Fruit fly (Drosophila melanogaster) whole organism, embryonic: ENCODE measurements around the gene Ufd4.

Source experiments
- Asciz ChIP-seq: fragments of 200-800 bp; sonication (Bioruptor generic); optimal IDR thresholded peaks from 2 replicates; lab custom pipeline; 2017; ENCODE audit warnings: missing biosample characterization, mild to moderate bottlenecking, missing genetic modification characterization, missing genetic modification reagents
- BtbVII ChIP-seq: fragments of 200-800 bp; sonication (Bioruptor generic); optimal IDR thresholded peaks from 3 replicates; lab custom pipeline; 2017; ENCODE audit warnings: missing biosample characterization, mild to moderate bottlenecking, missing genetic modification characterization
- CG10431 ChIP-seq: fragments of 200-800 bp; sonication (Bioruptor generic); optimal IDR thresholded peaks from 3 replicates; lab custom pipeline; 2018; ENCODE audit warnings: missing biosample characterization, mild to moderate bottlenecking, missing genetic modification characterization
- CG12299 ChIP-seq: fragments of 200-800 bp; sonication (Bioruptor generic); optimal IDR thresholded peaks from 2 replicates; lab custom pipeline; 2018; ENCODE audit warnings: missing biosample characterization, mild to moderate bottlenecking, missing genetic modification characterization
- CG1233 ChIP-seq: fragments of 200-800 bp; sonication (Bioruptor generic); optimal IDR thresholded peaks from 4 replicates; lab custom pipeline; 2018; ENCODE audit warnings: missing biosample characterization, mild to moderate bottlenecking, missing genetic modification characterization
- CG13287 ChIP-seq: fragments of 200-800 bp; sonication (Bioruptor generic); IDR thresholded peaks from 2 replicates; pipeline ENCODE4 v1.3.6; 2022; ENCODE audit warnings: missing biosample characterization, missing genetic modification characterization; ENCODE audit not compliant: partially characterized antibody
- CG14050 ChIP-seq: fragments of 200-800 bp; sonication (Bioruptor generic); IDR thresholded peaks from 3 replicates; pipeline ENCODE4 v1.3.6; 2022; ENCODE audit warnings: missing biosample characterization, missing genetic modification characterization
- CG16863 ChIP-seq: fragments of 200-800 bp; sonication (Bioruptor generic); optimal IDR thresholded peaks from 3 replicates; lab custom pipeline; 2016; ENCODE audit warnings: missing biosample characterization, missing genetic modification characterization
- CG17385 ChIP-seq: fragments of 200-800 bp; sonication (Bioruptor generic); optimal IDR thresholded peaks from 3 replicates; lab custom pipeline; 2018; ENCODE audit warnings: missing biosample characterization, mild to moderate bottlenecking, missing genetic modification characterization
- CG32532 ChIP-seq: fragments of 200-800 bp; sonication (Bioruptor generic); IDR thresholded peaks from 2 replicates; pipeline ENCODE4 v1.3.6; 2022; ENCODE audit warnings: missing biosample characterization, missing genetic modification characterization
- CG4328 ChIP-seq: fragments of 200-800 bp; sonication (Bioruptor generic); optimal IDR thresholded peaks from 3 replicates; lab custom pipeline; 2017; ENCODE audit warnings: missing biosample characterization, missing genetic modification reagents, missing genetic modification characterization
- CG6175 ChIP-seq: fragments of 200-800 bp; sonication (Bioruptor generic); IDR thresholded peaks from 3 replicates; pipeline ENCODE4 v1.3.6; 2022; ENCODE audit warnings: missing biosample characterization, missing genetic modification characterization
- CG6689 ChIP-seq: fragments of 200-800 bp; sonication (Bioruptor generic); IDR thresholded peaks from 2 replicates; pipeline ENCODE4 v1.3.6; 2022; ENCODE audit warnings: missing biosample characterization, missing genetic modification characterization
- CG6791 ChIP-seq: fragments of 200-800 bp; sonication (Bioruptor generic); IDR thresholded peaks from 3 replicates; pipeline ENCODE4 v1.3.6; 2022; ENCODE audit warnings: missing biosample characterization, missing genetic modification characterization; ENCODE audit not compliant: partially characterized antibody
- CG7786 ChIP-seq: fragments of 200-800 bp; sonication (Bioruptor generic); optimal IDR thresholded peaks from 2 replicates; lab custom pipeline; 2016; ENCODE audit warnings: missing biosample characterization, missing genetic modification characterization
- CG8281 ChIP-seq: fragments of 200-800 bp; sonication (Bioruptor generic); optimal IDR thresholded peaks from 2 replicates; lab custom pipeline; 2018; ENCODE audit warnings: missing biosample characterization, mild to moderate bottlenecking, missing genetic modification characterization, moderate library complexity
- CG8388 ChIP-seq: fragments of 200-800 bp; sonication (Bioruptor generic); optimal IDR thresholded peaks from 2 replicates; lab custom pipeline; 2019; ENCODE audit warnings: missing biosample characterization, mild to moderate bottlenecking, missing genetic modification characterization, moderate library complexity
- CG9215 ChIP-seq: fragments of 200-800 bp; sonication (Bioruptor generic); IDR thresholded peaks from 2 replicates; pipeline ENCODE4 v1.3.6; 2022; ENCODE audit warnings: missing biosample characterization, missing genetic modification characterization
- CG9932 ChIP-seq: fragments of 200-800 bp; sonication (Bioruptor generic); IDR thresholded peaks from 2 replicates; pipeline ENCODE4 v1.3.6; 2022; ENCODE audit warnings: missing biosample characterization, missing genetic modification characterization
- CrebB ChIP-seq: fragments of 200-800 bp; sonication (Bioruptor generic); optimal IDR thresholded peaks from 3 replicates; lab custom pipeline; 2018; ENCODE audit warnings: missing biosample characterization, mild to moderate bottlenecking, missing genetic modification characterization
- Doc3 ChIP-seq: fragments of 200-800 bp; sonication (Bioruptor generic); IDR thresholded peaks from 3 replicates; pipeline ENCODE4 v1.3.6; 2022; ENCODE audit warnings: missing biosample characterization, missing genetic modification characterization; ENCODE audit not compliant: partially characterized antibody
- H15 ChIP-seq: fragments of 200-800 bp; sonication (Bioruptor generic); IDR thresholded peaks from 3 replicates; pipeline ENCODE4 v1.3.6; 2022; ENCODE audit warnings: missing biosample characterization, missing genetic modification characterization
- Hand ChIP-seq: fragments of 200-800 bp; sonication (Bioruptor generic); optimal IDR thresholded peaks from 2 replicates; lab custom pipeline; 2017; ENCODE audit warnings: mild to moderate bottlenecking, missing biosample characterization, missing genetic modification reagents, missing genetic modification characterization
- Mrtf ChIP-seq: fragments of 200-800 bp; sonication (Bioruptor generic); IDR thresholded peaks from 3 replicates; pipeline ENCODE4 v1.3.6; 2022; ENCODE audit warnings: missing biosample characterization, missing genetic modification characterization
- Neu2 ChIP-seq: fragments of 200-800 bp; sonication (Bioruptor generic); optimal IDR thresholded peaks from 3 replicates; lab custom pipeline; 2016; ENCODE audit warnings: missing biosample characterization, missing genetic modification characterization, borderline replicate concordance
- Nf-YC ChIP-seq: fragments of 200-800 bp; optimal IDR thresholded peaks from 3 replicates; lab custom pipeline; 2019; ENCODE audit warnings: missing biosample characterization, mild to moderate bottlenecking, missing genetic modification characterization, moderate library complexity
- Poxn ChIP-seq: fragments of 200-800 bp; sonication (Bioruptor generic); IDR thresholded peaks from 2 replicates; pipeline ENCODE4 v1.3.6; 2022; ENCODE audit warnings: missing biosample characterization, missing genetic modification characterization
- Sox102F ChIP-seq: fragments of 200-800 bp; sonication (Bioruptor generic); optimal IDR thresholded peaks from 2 replicates; lab custom pipeline; 2018; ENCODE audit warnings: missing biosample characterization, mild to moderate bottlenecking, missing genetic modification characterization, moderate library complexity
- Spps ChIP-seq: fragments of 200-800 bp; sonication (Bioruptor generic); optimal IDR thresholded peaks from 2 replicates; lab custom pipeline; 2018; ENCODE audit warnings: missing biosample characterization, mild to moderate bottlenecking, missing genetic modification characterization
- Xbp1 ChIP-seq: fragments of 200-800 bp; sonication (Bioruptor generic); optimal IDR thresholded peaks from 3 replicates; lab custom pipeline; 2016; ENCODE audit warnings: missing biosample characterization, mild to moderate bottlenecking, missing genetic modification characterization
- bowl ChIP-seq: fragments of 200-800 bp; sonication (Bioruptor generic); IDR thresholded peaks from 2 replicates; pipeline ENCODE4 v1.3.6; 2022; ENCODE audit warnings: missing biosample characterization, missing genetic modification characterization
- crc ChIP-seq: fragments of 200-800 bp; sonication (Bioruptor generic); optimal IDR thresholded peaks from 2 replicates; lab custom pipeline; 2016; ENCODE audit warnings: missing biosample characterization, missing genetic modification characterization
- da ChIP-seq: fragments of 200-800 bp; sonication (Bioruptor generic); optimal IDR thresholded peaks from 2 replicates; lab custom pipeline; 2016; ENCODE audit warnings: missing biosample characterization, missing genetic modification characterization
- dimm ChIP-seq: fragments of 200-800 bp; sonication (Bioruptor generic); IDR thresholded peaks from 2 replicates; pipeline ENCODE4 v1.3.6; 2022; ENCODE audit warnings: missing biosample characterization, missing genetic modification characterization
- en ChIP-seq: fragments of 200-800 bp; sonication (Bioruptor generic); optimal IDR thresholded peaks from 2 replicates; lab custom pipeline; 2016; ENCODE audit warnings: missing biosample characterization, missing genetic modification characterization
- fu2 ChIP-seq: fragments of 200-800 bp; sonication (Bioruptor generic); optimal IDR thresholded peaks from 2 replicates; lab custom pipeline; 2016; ENCODE audit warnings: missing biosample characterization, missing genetic modification characterization
- gcm2 ChIP-seq: fragments of 200-800 bp; sonication (Bioruptor generic); optimal IDR thresholded peaks from 2 replicates; lab custom pipeline; 2016; ENCODE audit warnings: missing biosample characterization, missing genetic modification characterization
- gro ChIP-seq: fragments of 200-800 bp; sonication (Bioruptor generic); optimal IDR thresholded peaks from 2 replicates; lab custom pipeline; 2016; ENCODE audit warnings: missing biosample characterization, missing genetic modification characterization
- jigr1 ChIP-seq: fragments of 200-800 bp; sonication (Bioruptor generic); IDR thresholded peaks from 3 replicates; pipeline ENCODE4 v1.3.6; 2022; ENCODE audit warnings: missing biosample characterization, missing genetic modification characterization
- mld ChIP-seq: fragments of 200-800 bp; sonication (Bioruptor generic); IDR thresholded peaks from 3 replicates; pipeline ENCODE4 v1.3.6; 2022; ENCODE audit warnings: missing biosample characterization, missing genetic modification characterization; ENCODE audit not compliant: partially characterized antibody
- nmo ChIP-seq: fragments of 200-800 bp; sonication (Bioruptor generic); optimal IDR thresholded peaks from 2 replicates; lab custom pipeline; 2018; ENCODE audit warnings: missing biosample characterization, mild to moderate bottlenecking, missing genetic modification characterization, moderate library complexity
- pho ChIP-seq: fragments of 200-800 bp; sonication (Bioruptor generic); optimal IDR thresholded peaks from 2 replicates; lab custom pipeline; 2016; ENCODE audit warnings: missing biosample characterization, missing genetic modification characterization
- run ChIP-seq: fragments of 200-800 bp; sonication (Bioruptor generic); optimal IDR thresholded peaks from 3 replicates; lab custom pipeline; 2018; ENCODE audit warnings: missing biosample characterization, mild to moderate bottlenecking, missing genetic modification characterization
- slbo ChIP-seq: fragments of 200-800 bp; sonication (Bioruptor generic); IDR thresholded peaks from 2 replicates; pipeline ENCODE4 v1.3.6; 2022; ENCODE audit warnings: missing biosample characterization, missing genetic modification characterization
- tin ChIP-seq: fragments of 200-800 bp; sonication (Bioruptor generic); optimal IDR thresholded peaks from 3 replicates; lab custom pipeline; 2016; ENCODE audit warnings: missing biosample characterization, missing genetic modification characterization
- tup ChIP-seq: fragments of 200-800 bp; sonication (Bioruptor generic); optimal IDR thresholded peaks from 2 replicates; lab custom pipeline; 2016; ENCODE audit warnings: missing biosample characterization, mild to moderate bottlenecking, missing genetic modification characterization, moderate library complexity
- vnd ChIP-seq: fragments of 200-800 bp; sonication (Bioruptor generic); IDR thresholded peaks from 3 replicates; pipeline ENCODE4 v1.3.6; 2022; ENCODE audit warnings: missing biosample characterization, missing genetic modification characterization; ENCODE audit not compliant: partially characterized antibody
- wdn ChIP-seq: fragments of 200-800 bp; sonication (Bioruptor generic); IDR thresholded peaks from 2 replicates; pipeline ENCODE4 v1.3.6; 2022; ENCODE audit warnings: missing biosample characterization, missing genetic modification characterization
- wor ChIP-seq: fragments of 200-800 bp; sonication (Bioruptor generic); IDR thresholded peaks from 2 replicates; pipeline ENCODE4 v1.3.6; 2022; ENCODE audit warnings: missing biosample characterization, missing genetic modification characterization

Gene Ufd4

dm6 chr2L:10260750-10261493 lies 31.2 kb downstream of the Ufd4 start, which contains the start of gene Pten (continued):
- TF ChIP-seq dimm, result no peak
- TF ChIP-seq Nf-YC (tag; lab: Kevin White, UChicago), result peak; percentile 54
- TF ChIP-seq CG12299 (tag; lab: Kevin White, UChicago), result peak; percentile 53
- TF ChIP-seq CG8281 (tag; lab: Kevin White, UChicago), result no peak
- peak; percentile 88; the same call in 1 of the 3 replicates for TF ChIP-seq jigr1 (GFP tag; lab: Robert Waterston, UW)
- TF ChIP-seq wdn (GFP tag; lab: Robert Waterston, UW), result 0 out of 2 replicates have a peak, but pooled peaks have one; percentile 21
- no peak for TF ChIP-seq CG9932 (GFP tag; lab: Robert Waterston, UW)
- no peak for TF ChIP-seq H15 (GFP tag; lab: Robert Waterston, UW)
- peak; percentile 66 for TF ChIP-seq CG8388
- TF ChIP-seq fu2 (GFP tag; lab: Kevin White, UChicago), result peak; percentile 61
- TF ChIP-seq slbo (GFP tag; lab: Robert Waterston, UW), result peak; percentile 51
- TF ChIP-seq CG6175 (GFP tag; lab: Robert Waterston, UW), result no peak
- no peak for TF ChIP-seq wor (GFP tag; lab: Robert Waterston, UW)
- peak; percentile 62; the same call in 1 of the 2 replicates for TF ChIP-seq CG32532 (GFP tag; lab: Robert Waterston, UW)
- TF ChIP-seq Poxn (GFP tag; lab: Robert Waterston, UW), result no peak
- TF ChIP-seq CG16863 (GFP tag; lab: Kevin White, UChicago), result peak; percentile 60
- peak; percentile 59 for TF ChIP-seq gro (GFP tag; lab: Kevin White, UChicago)
- TF ChIP-seq Mrtf, result no peak
- TF ChIP-seq gcm2 (GFP tag; lab: Kevin White, UChicago), result no peak
- TF ChIP-seq Spps (tag; lab: Kevin White, UChicago), result peak; percentile 49
- TF ChIP-seq vnd (GFP tag; lab: Robert Waterston, UW), result peak; percentile 85
- no peak for TF ChIP-seq Sox102F (GFP tag; lab: Kevin White, UChicago)
- TF ChIP-seq BtbVII (GFP tag; lab: Kevin White, UChicago), result peak; percentile 38
- TF ChIP-seq run (tag; lab: Kevin White, UChicago), result no peak
- peak; percentile 44 for TF ChIP-seq CG17385
- TF ChIP-seq mld, result peak; percentile 80; the same call in 2 of the 3 replicates
- TF ChIP-seq pho (GFP tag; lab: Kevin White, UChicago), result peak; percentile 64
- TF ChIP-seq CG14050 (GFP tag; lab: Robert Waterston, UW), result peak; percentile 43; the same call in 2 of the 3 replicates
- peak; percentile 50 for TF ChIP-seq tin (GFP tag; lab: Kevin White, UChicago)
- no peak for TF ChIP-seq CrebB (tag; lab: Kevin White, UChicago)
- no peak for TF ChIP-seq Asciz (GFP tag; lab: Kevin White, UChicago)
- TF ChIP-seq da (GFP tag; lab: Kevin White, UChicago), result no peak
- peak; percentile 51 for TF ChIP-seq en (GFP tag; lab: Kevin White, UChicago)
- TF ChIP-seq CG6689 (GFP tag; lab: Robert Waterston, UW), result peak; percentile 75
- TF ChIP-seq nmo, result peak; percentile 88
- peak; percentile 84 for TF ChIP-seq CG13287 (GFP tag; lab: Robert Waterston, UW)
- TF ChIP-seq Hand (GFP tag; lab: Kevin White, UChicago), result no peak
- TF ChIP-seq CG9215 (GFP tag; lab: Robert Waterston, UW), result no peak
- peak; percentile 45 for TF ChIP-seq CG4328 (GFP tag; lab: Kevin White, UChicago)
- TF ChIP-seq CG7786 (GFP tag; lab: Kevin White, UChicago), result peak; percentile 48
- TF ChIP-seq Xbp1, result peak; percentile 56
- no peak for TF ChIP-seq Neu2 (GFP tag; lab: Kevin White, UChicago)
- no peak for TF ChIP-seq tup (GFP tag; lab: Kevin White, UChicago)
- peak; percentile 93 for TF ChIP-seq CG6791 (GFP tag; lab: Robert Waterston, UW)
- peak; percentile 66; the same call in 2 of the 3 replicates for TF ChIP-seq Doc3 (GFP tag; lab: Robert Waterston, UW)
- TF ChIP-seq CG10431 (GFP tag; lab: Kevin White, UChicago), result peak; percentile 26
- TF ChIP-seq CG1233 (GFP tag; lab: Kevin White, UChicago), result peak; percentile 68
- no peak for TF ChIP-seq bowl (GFP tag; lab: Robert Waterston, UW)
- peak; percentile 46 for TF ChIP-seq crc (GFP tag; lab: Kevin White, UChicago)
